Fruit fly (Drosophila melanogaster) whole organism, adult: ENCODE data around the gene Hpd.

Experiments
- CG11617 ChIP-seq: fragments of 200-800 bp; sonication (Bioruptor generic); optimal IDR thresholded peaks from 2 replicates; lab custom pipeline; 2017; ENCODE audit warnings: mild to moderate bottlenecking, missing biosample characterization, missing genetic modification reagents, missing genetic modification characterization
- CG12768 ChIP-seq: fragments of 200-800 bp; sonication (Bioruptor generic); optimal IDR thresholded peaks from 2 replicates; lab custom pipeline; 2017; ENCODE audit warnings: missing biosample characterization, missing genetic modification characterization, mild to moderate bottlenecking, moderate library complexity, missing genetic modification reagents
- CG14711 ChIP-seq: fragments of 200-800 bp; sonication (Bioruptor generic); optimal IDR thresholded peaks from 2 replicates; lab custom pipeline; 2018; ENCODE audit warnings: missing biosample characterization, mild to moderate bottlenecking, missing genetic modification characterization, moderate library complexity
- CG1620 ChIP-seq: fragments of 200-800 bp; sonication (Bioruptor generic); optimal IDR thresholded peaks from 2 replicates; lab custom pipeline; 2016; ENCODE audit warnings: missing biosample characterization, missing genetic modification characterization
- CG33017 ChIP-seq: fragments of 200-800 bp; sonication (Bioruptor generic); optimal IDR thresholded peaks from 2 replicates; lab custom pipeline; 2018; ENCODE audit warnings: missing biosample characterization, mild to moderate bottlenecking, missing genetic modification characterization, moderate library complexity
- CG5204 ChIP-seq: fragments of 200-800 bp; sonication (Bioruptor generic); optimal IDR thresholded peaks from 2 replicates; lab custom pipeline; 2016; ENCODE audit warnings: missing biosample characterization, missing genetic modification characterization
- CG7045 ChIP-seq: fragments of 200-800 bp; sonication (Bioruptor generic); optimal IDR thresholded peaks from 2 replicates; lab custom pipeline; 2017; ENCODE audit warnings: missing biosample characterization, mild to moderate bottlenecking, missing genetic modification characterization
- CG7101 ChIP-seq: fragments of 200-800 bp; sonication (Bioruptor generic); optimal IDR thresholded peaks from 2 replicates; lab custom pipeline; 2018; ENCODE audit warnings: missing biosample characterization, mild to moderate bottlenecking, missing genetic modification characterization, moderate library complexity
- Clk ChIP-seq: fragments of 200-800 bp; sonication (Bioruptor generic); optimal IDR thresholded peaks from 2 replicates; lab custom pipeline; 2017; ENCODE audit warnings: missing biosample characterization, missing genetic modification characterization
- Crg-1 ChIP-seq: fragments of 200-800 bp; sonication (Bioruptor generic); optimal IDR thresholded peaks from 2 replicates; lab custom pipeline; 2016; ENCODE audit warnings: missing biosample characterization, missing genetic modification characterization
- Hr96 ChIP-seq: fragments of 200-800 bp; sonication (Bioruptor generic); optimal IDR thresholded peaks from 2 replicates; lab custom pipeline; 2016; ENCODE audit warnings: missing biosample characterization, missing genetic modification characterization
- Mnt ChIP-seq: fragments of 200-800 bp; sonication (Bioruptor generic); optimal IDR thresholded peaks from 2 replicates; lab custom pipeline; 2016; ENCODE audit warnings: missing biosample characterization, mild to moderate bottlenecking, missing genetic modification characterization
- bab1 ChIP-seq: fragments of 200-800 bp; sonication (Bioruptor generic); optimal IDR thresholded peaks from 3 replicates; lab custom pipeline; 2019; ENCODE audit warnings: missing biosample characterization, mild to moderate bottlenecking, missing genetic modification characterization, moderate library complexity
- cic ChIP-seq: fragments of 200-800 bp; sonication (Bioruptor generic); optimal IDR thresholded peaks from 2 replicates; lab custom pipeline; 2017; ENCODE audit warnings: missing biosample characterization, mild to moderate bottlenecking, missing genetic modification characterization, moderate library complexity
- cnc ChIP-seq, 2 experiments: fragments of >200 bp; optimal IDR thresholded peaks; 2 replicates each; lab custom pipeline; 2017
- kay ChIP-seq: fragments of 200-800 bp; sonication (Bioruptor generic); peaks from one replicate; lab custom pipeline; 2016; ENCODE audit warnings: missing biosample characterization, missing genetic modification characterization, borderline replicate concordance
- ovo ChIP-seq: fragments of 200-800 bp; sonication (Bioruptor generic); optimal IDR thresholded peaks from 2 replicates; lab custom pipeline; 2016; ENCODE audit warnings: missing biosample characterization, missing genetic modification characterization
- pad ChIP-seq: fragments of 200-800 bp; sonication (Bioruptor generic); optimal IDR thresholded peaks from 3 replicates; lab custom pipeline; 2017; ENCODE audit warnings: missing biosample characterization, missing genetic modification characterization, mild to moderate bottlenecking, moderate library complexity, missing genetic modification reagents
- tj ChIP-seq: fragments of 200-800 bp; sonication (Bioruptor generic); optimal IDR thresholded peaks from 3 replicates; lab custom pipeline; 2017; ENCODE audit warnings: missing biosample characterization, mild to moderate bottlenecking, missing genetic modification characterization, moderate library complexity
- toe ChIP-seq: fragments of 200-800 bp; sonication (Bioruptor generic); optimal IDR thresholded peaks from 2 replicates; lab custom pipeline; 2016; ENCODE audit warnings: missing biosample characterization, missing genetic modification characterization

Hpd gene

dm6 chr3L:20398243-20399222, 41.1 kb downstream of the Hpd start:
- TF ChIP-seq CG12768 (GFP tag; lab: Kevin White, UChicago): peak; percentile 12
- TF ChIP-seq CG14711 (tag; lab: Kevin White, UChicago): peak; percentile 30
- no peak for TF ChIP-seq kay
- no peak for TF ChIP-seq ovo
- TF ChIP-seq tj: no peak
- TF ChIP-seq CG1620 (GFP tag; lab: Kevin White, UChicago): peak; percentile 4
- no peak for TF ChIP-seq pad (GFP tag; lab: Kevin White, UChicago)
- peak; percentile 44 for TF ChIP-seq CG33017 (tag; lab: Kevin White, UChicago)
- peak; percentile 32 for TF ChIP-seq CG7045 (GFP tag; lab: Kevin White, UChicago)
- peak; percentile 36 for TF ChIP-seq Clk (GFP tag; lab: Kevin White, UChicago)
- peak; percentile 15 for TF ChIP-seq toe (GFP tag; lab: Kevin White, UChicago)
- TF ChIP-seq bab1 (GFP tag; lab: Kevin White, UChicago): peak; percentile 62
- TF ChIP-seq CG7101: peak; percentile 46
- TF ChIP-seq CG5204 (GFP tag; lab: Kevin White, UChicago): peak; percentile 60
- no peak for TF ChIP-seq Hr96 (GFP tag; lab: Kevin White, UChicago)
- TF ChIP-seq CG11617 (GFP tag; lab: Kevin White, UChicago): peak; percentile 34
- no peak for TF ChIP-seq Crg-1
- TF ChIP-seq cnc (optimal IDR thresholded peaks at IDR 0.05; lab: Kevin White, UChicago): no peak
- no peak for TF ChIP-seq Mnt
- no peak for TF ChIP-seq cic (GFP tag; lab: Kevin White, UChicago)

dm6 chr3L:20397770-20398169, 41.9 kb downstream of the Hpd start:
- no peak for TF ChIP-seq pad (GFP tag; lab: Kevin White, UChicago)
- TF ChIP-seq CG5204 (GFP tag; lab: Kevin White, UChicago): no peak
- TF ChIP-seq ovo: no peak
- TF ChIP-seq toe (GFP tag; lab: Kevin White, UChicago): no peak
- no peak for TF ChIP-seq CG14711 (tag; lab: Kevin White, UChicago)
- peak; percentile 43 for TF ChIP-seq tj
- no peak for TF ChIP-seq cnc (optimal IDR thresholded peaks at IDR 0.05; lab: Kevin White, UChicago)
- no peak for TF ChIP-seq Hr96 (GFP tag; lab: Kevin White, UChicago)
- no peak for TF ChIP-seq CG7045 (GFP tag; lab: Kevin White, UChicago)

dm6 chr3L:20396047-20396446, 43.6 kb downstream of the Hpd start:
- TF ChIP-seq CG33017 (tag; lab: Kevin White, UChicago) (no peak), kay (peak; percentile 95), cic (GFP tag; lab: Kevin White, UChicago) (no peak), CG5204 (GFP tag; lab: Kevin White, UChicago) (no peak)

dm6 chr3L:20395257-20395909, 44.3 kb downstream of the Hpd start:
- peak; percentile 60 for TF ChIP-seq CG33017 (tag; lab: Kevin White, UChicago)
- TF ChIP-seq CG5204 (GFP tag; lab: Kevin White, UChicago): peak; percentile 38
- TF ChIP-seq bab1 (GFP tag; lab: Kevin White, UChicago): peak; percentile 66
- TF ChIP-seq CG7101: peak; percentile 66
- peak; percentile 95 for TF ChIP-seq tj
- TF ChIP-seq CG11617 (GFP tag; lab: Kevin White, UChicago): peak; percentile 55
- TF ChIP-seq toe (GFP tag; lab: Kevin White, UChicago): no peak
- peak; percentile 52 for TF ChIP-seq kay
- TF ChIP-seq Hr96 (GFP tag; lab: Kevin White, UChicago): peak; percentile 18
- peak; percentile 72 for TF ChIP-seq Mnt
- TF ChIP-seq CG14711 (tag; lab: Kevin White, UChicago): no peak
- peak; percentile 50 for TF ChIP-seq pad (GFP tag; lab: Kevin White, UChicago)
- peak; percentile 30 for TF ChIP-seq CG7045 (GFP tag; lab: Kevin White, UChicago)
- TF ChIP-seq ovo: no peak
- no peak for TF ChIP-seq CG1620 (GFP tag; lab: Kevin White, UChicago)
- TF ChIP-seq CG12768 (GFP tag; lab: Kevin White, UChicago): peak; percentile 93
- TF ChIP-seq cnc (optimal IDR thresholded peaks at IDR 0.05; lab: Kevin White, UChicago): peak in 1 of 2 experiments; percentile 29
- TF ChIP-seq Clk (GFP tag; lab: Kevin White, UChicago): peak; percentile 46
- TF ChIP-seq cic (GFP tag; lab: Kevin White, UChicago): peak; percentile 94
- TF ChIP-seq Crg-1: no peak

dm6 chr3L:20393357-20393756, 46.3 kb downstream of the Hpd start, which contains the start of gene CG33969:
Gene CG33969, minus strand, starts transcription at chr3L:20393553.
- TF ChIP-seq CG12768 (GFP tag; lab: Kevin White, UChicago) (no peak), ovo (no peak), CG7101 (peak; percentile 22), bab1 (GFP tag; lab: Kevin White, UChicago) (peak; percentile 36), tj (peak; percentile 2), CG11617 (GFP tag; lab: Kevin White, UChicago) (no peak), CG14711 (tag; lab: Kevin White, UChicago) (no peak), Mnt (no peak), Hr96 (GFP tag; lab: Kevin White, UChicago) (no peak), Crg-1 (peak; percentile 18), kay (peak; percentile 49), cic (GFP tag; lab: Kevin White, UChicago) (no peak), CG7045 (GFP tag; lab: Kevin White, UChicago) (no peak), CG5204 (GFP tag; lab: Kevin White, UChicago) (no peak), CG1620 (GFP tag; lab: Kevin White, UChicago) (peak; percentile 5), toe (GFP tag; lab: Kevin White, UChicago) (no peak), cnc (optimal IDR thresholded peaks at IDR 0.05; lab: Kevin White, UChicago) (no peak), Clk (GFP tag; lab: Kevin White, UChicago) (no peak), CG33017 (tag; lab: Kevin White, UChicago) (no peak), pad (GFP tag; lab: Kevin White, UChicago) (peak; percentile 29)
